Worm (Caenorhabditis elegans) whole organism, midembryonic: ENCODE measurements around the gene T07H3.7.

ENCODE experiments used
- T22C8.4 ChIP-seq: fragments of 200-800 bp; sonication (Bioruptor generic); IDR thresholded peaks from 2 replicates; pipeline ENCODE4 v1.3.6; 2022; ENCODE audit warnings: missing genetic modification characterization, missing compliant biosample characterization
- cog-1 ChIP-seq: sonication (generic microtip); optimal IDR thresholded peaks from 2 replicates; lab custom pipeline; 2016; ENCODE audit warnings: missing genetic modification characterization, missing compliant biosample characterization
- flt-1 ChIP-seq: fragments of 200-800 bp; sonication (Bioruptor generic); IDR thresholded peaks from 2 replicates; pipeline ENCODE4 v1.3.6; 2022; ENCODE audit warnings: missing genetic modification characterization, missing compliant biosample characterization
- klf-2 ChIP-seq: fragments of 200-800 bp; sonication (Bioruptor generic); conservative IDR thresholded peaks from 2 replicates; pipeline ENCODE4 v1.3.6; 2022; ENCODE audit warnings: missing genetic modification reagents, missing genetic modification characterization, missing compliant biosample characterization
- med-1 ChIP-seq: sonication (generic microtip); optimal IDR thresholded peaks from 2 replicates; lab custom pipeline; 2017; ENCODE audit warnings: missing genetic modification characterization, mild to moderate bottlenecking, missing compliant biosample characterization, antibody characterized with exemption, missing genetic modification reagents; ENCODE audit not compliant: insufficient read depth
- ref-1 ChIP-seq: fragments of 200-800 bp; sonication (Bioruptor generic); conservative IDR thresholded peaks from 2 replicates; pipeline ENCODE4 v1.3.6; 2022; ENCODE audit warnings: missing genetic modification reagents, missing genetic modification characterization, missing compliant biosample characterization
- tab-1 ChIP-seq: fragments of 200-800 bp; sonication (Bioruptor generic); IDR thresholded peaks from 2 replicates; pipeline ENCODE4 v1.3.6; 2022; ENCODE audit warnings: missing genetic modification characterization, missing compliant biosample characterization
- ztf-23 ChIP-seq: fragments of 200-800 bp; sonication (Bioruptor generic); IDR thresholded peaks from 2 replicates; pipeline ENCODE4 v1.3.6; 2022; ENCODE audit warnings: missing genetic modification reagents, missing genetic modification characterization, missing compliant biosample characterization
- ztf-29 ChIP-seq: fragments of 200-800 bp; sonication (Bioruptor generic); IDR thresholded peaks from 2 replicates; pipeline ENCODE4 v1.3.6; 2022; ENCODE audit warnings: missing genetic modification reagents, missing genetic modification characterization, missing compliant biosample characterization

DNA sequence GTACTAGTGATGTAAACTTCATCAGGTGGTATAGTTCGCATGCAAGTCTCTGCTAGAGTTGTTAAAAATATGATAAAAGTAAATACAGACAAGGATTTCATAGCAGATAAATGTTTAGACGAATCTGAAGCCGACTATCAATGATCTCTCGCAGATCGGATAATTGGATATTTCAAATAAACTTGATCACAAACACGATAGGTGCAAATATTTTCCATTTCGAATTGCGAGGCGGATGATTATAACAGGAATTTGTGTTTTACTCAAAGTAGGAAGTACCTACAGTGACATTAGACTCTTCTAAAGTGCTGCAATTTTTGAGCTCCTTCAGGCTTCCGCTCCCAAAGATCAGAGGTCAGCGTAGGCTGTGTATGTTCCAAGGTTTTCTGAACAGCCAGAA is at the start of gene T07H3.7:
- no peak for TF ChIP-seq T22C8.4 (GFP tag; lab: Robert Waterston, UW)
- no peak for TF ChIP-seq ztf-23 (GFP tag; lab: Robert Waterston, UW)
- TF ChIP-seq cog-1 = no peak
- no peak for TF ChIP-seq klf-2
- no peak for TF ChIP-seq ztf-29 (GFP tag; lab: Robert Waterston, UW)
- no peak for TF ChIP-seq tab-1 (GFP tag; lab: Robert Waterston, UW)
- no peak for TF ChIP-seq ref-1 (GFP tag; lab: Robert Waterston, UW)
- no peak for TF ChIP-seq flt-1
- TF ChIP-seq med-1 (GFP tag; lab: Kevin White, UChicago) = no peak
